Fruit fly (Drosophila melanogaster) whole organism, adult: ENCODE results near the gene Ir40a.

Experiments
- CG1620 ChIP-seq: fragments of 200-800 bp; sonication (Bioruptor generic); optimal IDR thresholded peaks from 2 replicates; lab custom pipeline; 2016; ENCODE audit warnings: missing biosample characterization, missing genetic modification characterization
- CG5204 ChIP-seq: fragments of 200-800 bp; sonication (Bioruptor generic); optimal IDR thresholded peaks from 2 replicates; lab custom pipeline; 2016; ENCODE audit warnings: missing biosample characterization, missing genetic modification characterization
- Crg-1 ChIP-seq: fragments of 200-800 bp; sonication (Bioruptor generic); optimal IDR thresholded peaks from 2 replicates; lab custom pipeline; 2016; ENCODE audit warnings: missing biosample characterization, missing genetic modification characterization

dm6 chr2L:22146247-22146646 lies 67.9 kb downstream of the Ir40a start:
- TF ChIP-seq CG1620 (GFP tag; lab: Kevin White, UChicago) = no peak
- no peak for TF ChIP-seq CG5204 (GFP tag; lab: Kevin White, UChicago)
- TF ChIP-seq Crg-1 (GFP tag; lab: Kevin White, UChicago) = no peak
